Fruit fly (Drosophila melanogaster): ENCODE results near the gene Task7.

DNA sequence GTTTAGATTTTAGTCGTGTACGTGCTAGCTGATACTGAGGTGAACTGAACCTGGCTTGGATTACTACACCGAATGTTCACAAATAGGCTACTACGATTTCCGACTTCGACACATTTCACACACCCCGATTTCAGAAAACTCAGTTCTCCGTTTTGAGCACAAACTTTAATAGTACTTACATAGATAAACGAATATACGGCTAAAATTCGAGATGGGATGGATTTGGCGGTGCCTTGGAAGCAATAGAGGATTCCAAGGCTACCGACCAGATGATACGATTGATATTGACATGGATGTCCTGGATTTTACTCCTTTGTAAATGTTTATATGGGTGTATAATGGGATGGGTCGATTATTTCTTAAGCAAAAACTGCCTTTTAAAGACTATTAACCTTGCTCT is 1.9 kb downstream of the Task7 start, which contains the start of gene betaTub85D:
- TF ChIP-seq CG10267 (tag; optimal IDR thresholded peaks at IDR 0.05) (no peak), sc (optimal IDR thresholded peaks at IDR 0.05) (no peak), sc (GFP tag; optimal IDR thresholded peaks at IDR 0.05) (no peak), fru (optimal IDR thresholded peaks at IDR 0.05) (no peak), run (tag; optimal IDR thresholded peaks at IDR 0.05) (no peak), al (GFP tag; IDR thresholded peaks at IDR 0.05) (no peak), CG3995 (GFP tag; optimal IDR thresholded peaks at IDR 0.05) (no peak), CG5953 (GFP tag; IDR thresholded peaks at IDR 0.05) (no peak), nerfin-2 (GFP tag; IDR thresholded peaks at IDR 0.05; ENCODE audit: partially characterized antibody) (no peak), CG3163 (GFP tag; optimal IDR thresholded peaks at IDR 0.05) (no peak)

Measured in whole organism, embryonic.